Worm (Caenorhabditis elegans) whole organism, L4 larva: Measurements from ENCODE around the gene T03G6.7.

Source experiments
- F10B5.3 ChIP-seq: sonication (generic microtip); optimal IDR thresholded peaks from 2 replicates; lab custom pipeline; 2016; ENCODE audit warnings: mild to moderate bottlenecking, missing genetic modification characterization, missing compliant biosample characterization
- T26A8.4 ChIP-seq: fragments of 200-800 bp; sonication (Bioruptor generic); IDR thresholded peaks from 2 replicates; pipeline ENCODE4 v1.3.6; 2022; ENCODE audit warnings: missing genetic modification characterization, missing compliant biosample characterization
- Y5F2A.4 ChIP-seq: fragments of 200-800 bp; sonication (Bioruptor generic); optimal IDR thresholded peaks from 2 replicates; lab custom pipeline; 2018; ENCODE audit warnings: mild to moderate bottlenecking, missing genetic modification characterization, missing compliant biosample characterization
- Y75B8A.6 ChIP-seq: fragments of 200-800 bp; sonication (Bioruptor generic); IDR thresholded peaks from 2 replicates; pipeline ENCODE4 v1.3.6; 2022; ENCODE audit warnings: missing genetic modification reagents, missing genetic modification characterization, missing compliant biosample characterization
- ZK546.5 ChIP-seq, 2 experiments: sonication (generic microtip); optimal IDR thresholded peaks; 2 replicates each; lab custom pipeline; 2017; ENCODE audit warnings: missing biosample characterization in 2 of 2, missing genetic modification characterization in 2 of 2
- aha-1 ChIP-seq: fragments of 150-350 bp; peaks from one replicate; lab custom pipeline; 2014; ENCODE audit warnings: missing biosample characterization, missing genetic modification characterization
- arid-1 ChIP-seq: fragments of 200-800 bp; sonication (Bioruptor generic); conservative IDR thresholded peaks from 2 replicates; pipeline ENCODE4 v1.3.6; 2022; ENCODE audit warnings: missing genetic modification reagents, missing genetic modification characterization, missing compliant biosample characterization
- ceh-28 ChIP-seq: fragments of 150-350 bp; optimal IDR thresholded peaks from 2 replicates; lab custom pipeline; 2014; ENCODE audit warnings: missing biosample characterization, missing genetic modification reagents, missing genetic modification characterization
- ceh-44 ChIP-seq: fragments of 200-800 bp; sonication (Bioruptor generic); IDR thresholded peaks from 2 replicates; pipeline ENCODE4 v1.3.6; 2022; ENCODE audit warnings: missing genetic modification reagents, missing genetic modification characterization, missing compliant biosample characterization
- daf-12 ChIP-seq: fragments of 150-350 bp; optimal IDR thresholded peaks from 2 replicates; lab custom pipeline; 2014; ENCODE audit warnings: missing biosample characterization, missing genetic modification reagents, missing genetic modification characterization
- daf-16 ChIP-seq, 3 experiments: sonication (generic microtip); optimal IDR thresholded peaks; 2 replicates each; lab custom pipeline; 2016 to 2017; ENCODE audit warnings: missing genetic modification characterization in 3 of 3, missing genetic modification reagents in 3 of 3, mild to moderate bottlenecking in 2 of 3, missing compliant biosample characterization in 2 of 3, missing biosample characterization in 1 of 3, moderate library complexity in 1 of 3
- dmd-6 ChIP-seq: fragments of 200-800 bp; sonication (Bioruptor generic); IDR thresholded peaks from 2 replicates; pipeline ENCODE4 v1.3.6; 2022; ENCODE audit warnings: missing genetic modification reagents, missing genetic modification characterization, missing compliant biosample characterization
- dve-1 ChIP-seq: sonication (generic microtip); optimal IDR thresholded peaks from 2 replicates; lab custom pipeline; 2017; ENCODE audit warnings: antibody characterized with exemption, mild to moderate bottlenecking, missing genetic modification characterization, missing compliant biosample characterization; ENCODE audit not compliant: insufficient read depth
- egl-27 ChIP-seq: sonication (generic microtip); optimal IDR thresholded peaks from 3 replicates; lab custom pipeline; 2017; ENCODE audit warnings: missing biosample characterization, missing genetic modification reagents, missing genetic modification characterization
- fos-1 ChIP-seq: fragments of 150-350 bp; optimal IDR thresholded peaks from 2 replicates; lab custom pipeline; 2014; ENCODE audit warnings: missing biosample characterization, missing genetic modification characterization
- gei-8 ChIP-seq: fragments of 200-800 bp; sonication (Bioruptor generic); optimal IDR thresholded peaks from 2 replicates; lab custom pipeline; 2018; ENCODE audit warnings: mild to moderate bottlenecking, missing genetic modification characterization, missing compliant biosample characterization
- hif-1 ChIP-seq, 2 experiments: sonication (generic microtip); optimal IDR thresholded peaks; 2 replicates each; lab custom pipeline; 2016 to 2017; ENCODE audit warnings: missing compliant biosample characterization in 2 of 2, missing genetic modification characterization in 2 of 2, missing genetic modification reagents in 2 of 2, missing genotype in 2 of 2, mild to moderate bottlenecking in 1 of 2
- hlh-11 ChIP-seq: fragments of 200-800 bp; sonication (Bioruptor generic); optimal IDR thresholded peaks from 2 replicates; lab custom pipeline; 2018; ENCODE audit warnings: mild to moderate bottlenecking, missing genetic modification characterization, missing compliant biosample characterization
- hlh-30 ChIP-seq: sonication (generic microtip); optimal IDR thresholded peaks from 2 replicates; lab custom pipeline; 2017; ENCODE audit warnings: antibody characterized with exemption, mild to moderate bottlenecking, missing genetic modification characterization, missing compliant biosample characterization; ENCODE audit not compliant: insufficient read depth
- hmg-1.1 ChIP-seq: fragments of 200-800 bp; sonication (Bioruptor generic); IDR thresholded peaks from 2 replicates; pipeline ENCODE4 v1.3.6; 2022; ENCODE audit warnings: missing genetic modification reagents, missing genetic modification characterization, missing compliant biosample characterization
- lin-1 ChIP-seq: fragments of 200-800 bp; sonication (Bioruptor generic); IDR thresholded peaks from 2 replicates; pipeline ENCODE4 v1.3.6; 2022; ENCODE audit warnings: missing genetic modification reagents, missing genetic modification characterization, missing compliant biosample characterization
- lin-13 ChIP-seq: fragments of 150-350 bp; optimal IDR thresholded peaks from 2 replicates; lab custom pipeline; 2014; ENCODE audit warnings: missing biosample characterization, missing genetic modification reagents, missing genetic modification characterization
- madf-9 ChIP-seq: fragments of 200-800 bp; sonication (Bioruptor generic); conservative IDR thresholded peaks from 2 replicates; pipeline ENCODE4 v1.3.6; 2022; ENCODE audit warnings: missing genetic modification reagents, missing genetic modification characterization, missing compliant biosample characterization
- mdl-1 ChIP-seq, 2 experiments: fragments of 150-350 bp in 1 of 2; sonication (generic microtip) in 1 of 2; optimal IDR thresholded peaks; 2 replicates each; lab custom pipeline; 2014 to 2017; ENCODE audit warnings: missing biosample characterization in 2 of 2, missing genetic modification characterization in 2 of 2
- mdt-29 ChIP-seq: fragments of 200-800 bp; sonication (Bioruptor generic); IDR thresholded peaks from 2 replicates; pipeline ENCODE4 v1.3.6; 2022; ENCODE audit warnings: missing genetic modification reagents, missing genetic modification characterization, missing compliant biosample characterization
- mep-1 ChIP-seq: fragments of 150-350 bp; sonication (generic microtip); optimal IDR thresholded peaks from 3 replicates; lab custom pipeline; 2014; ENCODE audit warnings: missing biosample characterization, missing genetic modification characterization
- mes-2 ChIP-seq: sonication (generic microtip); optimal IDR thresholded peaks from 2 replicates; lab custom pipeline; 2016; ENCODE audit warnings: missing genotype, mild to moderate bottlenecking, missing genetic modification characterization, missing compliant biosample characterization; ENCODE audit not compliant: poor library complexity, severe bottlenecking
- mxl-3 ChIP-seq: fragments of 200-800 bp; sonication (Bioruptor generic); optimal IDR thresholded peaks from 2 replicates; lab custom pipeline; 2018; ENCODE audit warnings: mild to moderate bottlenecking, missing genetic modification characterization, missing compliant biosample characterization
- nhr-102 ChIP-seq: sonication (generic microtip); optimal IDR thresholded peaks from 2 replicates; lab custom pipeline; 2016; ENCODE audit warnings: mild to moderate bottlenecking, missing genetic modification characterization, moderate library complexity, missing compliant biosample characterization
- nhr-28 ChIP-seq: fragments of 150-350 bp; optimal IDR thresholded peaks from 2 replicates; lab custom pipeline; 2014; ENCODE audit warnings: missing biosample characterization, missing genetic modification characterization
- nhr-6 ChIP-seq: fragments of 150-350 bp; optimal IDR thresholded peaks from 2 replicates; lab custom pipeline; 2014; ENCODE audit warnings: missing biosample characterization, missing genetic modification characterization
- nhr-77 ChIP-seq: fragments of 150-350 bp; optimal IDR thresholded peaks from 2 replicates; lab custom pipeline; 2014; ENCODE audit warnings: missing biosample characterization, missing genetic modification characterization
- php-3 ChIP-seq: fragments of 200-800 bp; sonication (Bioruptor generic); IDR thresholded peaks from 2 replicates; pipeline ENCODE4 v1.3.6; 2022; ENCODE audit warnings: missing genetic modification reagents, missing genetic modification characterization, missing compliant biosample characterization
- pqm-1 ChIP-seq: sonication (generic microtip); optimal IDR thresholded peaks from 2 replicates; lab custom pipeline; 2017; ENCODE audit warnings: missing biosample characterization, missing genetic modification characterization
- sdz-12 ChIP-seq: fragments of 200-800 bp; sonication (Bioruptor generic); optimal IDR thresholded peaks from 2 replicates; lab custom pipeline; 2018; ENCODE audit warnings: mild to moderate bottlenecking, missing genetic modification characterization, missing compliant biosample characterization
- skn-1 ChIP-seq: fragments of 150-350 bp; optimal IDR thresholded peaks from 2 replicates; lab custom pipeline; 2014; ENCODE audit warnings: missing biosample characterization, missing genetic modification characterization
- snpc-4 ChIP-seq: fragments of 150-350 bp; optimal IDR thresholded peaks from 2 replicates; lab custom pipeline; 2014; ENCODE audit warnings: missing biosample characterization, missing genetic modification characterization
- tag-97 ChIP-seq: fragments of 200-800 bp; sonication (Bioruptor generic); IDR thresholded peaks from 2 replicates; pipeline ENCODE4 v1.3.6; 2022; ENCODE audit warnings: missing genetic modification characterization, missing compliant biosample characterization
- tra-1 ChIP-seq: fragments of 200-800 bp; sonication (Bioruptor generic); IDR thresholded peaks from 2 replicates; pipeline ENCODE4 v1.3.6; 2022; ENCODE audit warnings: missing genetic modification reagents, missing genetic modification characterization, missing compliant biosample characterization
- unc-62 ChIP-seq, 3 experiments: fragments of 150-350 bp in 1 of 3; sonication (generic microtip); optimal IDR thresholded peaks in 2 of 3; peaks in 1 of 3; 1 replicate in 1 of 3; 2 replicates in 2 of 3; lab custom pipeline; 2014 to 2017; ENCODE audit warnings: missing biosample characterization in 3 of 3, missing genetic modification characterization in 3 of 3, missing genetic modification reagents in 3 of 3, missing genotype in 1 of 3
- vab-7 ChIP-seq: fragments of 200-800 bp; sonication (Bioruptor generic); IDR thresholded peaks from 2 replicates; pipeline ENCODE4 v1.3.6; 2022; ENCODE audit warnings: missing genetic modification reagents, missing genetic modification characterization, missing compliant biosample characterization
- zip-11 ChIP-seq: fragments of 200-800 bp; sonication (Bioruptor generic); IDR thresholded peaks from 2 replicates; pipeline ENCODE4 v1.3.6; 2022; ENCODE audit warnings: missing genetic modification characterization, missing compliant biosample characterization
- ztf-7 ChIP-seq: fragments of 150-350 bp; optimal IDR thresholded peaks from 2 replicates; lab custom pipeline; 2014; ENCODE audit warnings: missing biosample characterization, missing genetic modification characterization

The T03G6.7 gene

DNA sequence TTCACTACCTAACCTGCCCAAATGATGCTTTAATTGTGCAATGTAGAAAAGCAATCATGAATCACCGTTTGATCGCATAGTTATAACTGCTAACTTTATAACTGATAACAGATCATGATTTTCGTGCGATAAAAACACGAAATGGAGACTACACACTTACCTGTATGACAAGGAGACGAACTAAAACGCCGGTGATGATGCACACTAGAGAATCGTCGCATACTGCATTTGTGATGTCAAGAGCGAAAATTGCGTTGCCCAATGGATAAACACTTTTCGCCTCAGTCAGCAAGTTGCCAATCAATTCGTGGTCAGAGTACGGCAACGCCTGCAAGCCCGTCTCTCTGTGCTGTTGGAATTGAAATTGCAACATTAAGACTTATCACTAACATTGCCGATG is 24.8 kb upstream of the T03G6.7 start (continued):
- no peak for TF ChIP-seq F10B5.3
- TF ChIP-seq lin-1 (GFP tag; lab: Robert Waterston, UW) = 0 out of 2 replicates have a peak, but pooled peaks have one; percentile 33
- peak; percentile 90 for TF ChIP-seq tra-1
- peak; percentile 94 for TF ChIP-seq pqm-1 (tag; lab: Kevin White, UChicago)
- TF ChIP-seq mdt-29 = peak; percentile 68; the same call in 1 of the 2 replicates
- TF ChIP-seq hlh-30 (tag; lab: Kevin White, UChicago) = peak; percentile 26
- peak; percentile 86 for TF ChIP-seq aha-1 (tag; lab: Kevin White, UChicago)
- TF ChIP-seq nhr-6 (tag; lab: Kevin White, UChicago) = no peak
- TF ChIP-seq snpc-4 = no peak
- peak; percentile 87 for TF ChIP-seq nhr-77

DNA sequence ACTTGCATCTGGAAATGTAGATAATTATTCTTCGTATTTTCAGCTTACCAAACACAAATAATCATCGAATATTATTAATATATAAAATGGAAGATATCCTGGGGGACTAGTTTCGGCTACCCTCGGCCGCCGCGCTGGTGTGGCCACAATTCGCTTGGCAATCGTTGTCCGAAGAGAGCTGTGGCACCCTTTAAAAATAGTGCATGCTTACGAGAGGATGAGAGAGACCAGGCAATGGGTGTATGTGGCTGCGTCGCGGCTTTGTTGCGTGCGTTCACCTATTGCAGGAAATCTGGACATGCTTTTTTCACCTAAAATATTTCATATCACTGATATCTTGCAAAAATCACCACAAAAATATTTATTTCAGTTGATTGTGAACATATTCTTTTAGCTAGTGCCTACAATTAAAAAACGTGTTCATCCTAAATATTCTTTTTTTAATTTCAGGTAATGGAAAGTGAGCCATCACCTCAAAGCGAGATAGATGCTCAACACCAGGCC is 21.1 kb upstream of the T03G6.7 start, which contains the start of the genes ccd-5 and F52H2.1:
Gene ccd-5, minus strand, starts transcription at position 8 of the 504 bp plus-strand sequence.
Gene F52H2.1, plus strand, starts transcription at position 454 of the 504 bp plus-strand sequence.
- peak; percentile 75 for TF ChIP-seq mes-2 (tag; lab: Kevin White, UChicago)
- TF ChIP-seq tag-97 (GFP tag; lab: Robert Waterston, UW) = no peak
- TF ChIP-seq unc-62 (GFP tag; optimal IDR thresholded peaks at IDR 0.05 in 1 of 2; lab: Kevin White, UChicago) = peak in 1 of 2 experiments; percentile 59
- TF ChIP-seq unc-62 (tag; optimal IDR thresholded peaks at IDR 0.05; lab: Kevin White, UChicago) = no peak
- no peak for TF ChIP-seq lin-13 (GFP tag; lab: Kevin White, UChicago)
- TF ChIP-seq gei-8 (GFP tag; lab: Kevin White, UChicago) = no peak
- peak; percentile 42; the same call in 1 of the 2 replicates for TF ChIP-seq hmg-1.1 (GFP tag; lab: Robert Waterston, UW)
- no peak for TF ChIP-seq fos-1 (tag; lab: Kevin White, UChicago)
- no peak for TF ChIP-seq egl-27 (tag; lab: Kevin White, UChicago)
- TF ChIP-seq T26A8.4 (GFP tag; lab: Robert Waterston, UW) = no peak
- no peak for TF ChIP-seq zip-11 (GFP tag; lab: Robert Waterston, UW)
- TF ChIP-seq ZK546.5 (tag; optimal IDR thresholded peaks at IDR 0.05; lab: Kevin White, UChicago) = no peak
- no peak for TF ChIP-seq madf-9 (GFP tag; lab: Robert Waterston, UW)
- no peak for TF ChIP-seq daf-12 (tag; lab: Kevin White, UChicago)
- peak in 1 of 2 experiments; percentile 4 for TF ChIP-seq hif-1 (tag; optimal IDR thresholded peaks at IDR 0.05; lab: Kevin White, UChicago)
- no peak for TF ChIP-seq Y5F2A.4
- TF ChIP-seq ceh-28 = no peak
- TF ChIP-seq ceh-44 (GFP tag; lab: Robert Waterston, UW) = no peak

DNA sequence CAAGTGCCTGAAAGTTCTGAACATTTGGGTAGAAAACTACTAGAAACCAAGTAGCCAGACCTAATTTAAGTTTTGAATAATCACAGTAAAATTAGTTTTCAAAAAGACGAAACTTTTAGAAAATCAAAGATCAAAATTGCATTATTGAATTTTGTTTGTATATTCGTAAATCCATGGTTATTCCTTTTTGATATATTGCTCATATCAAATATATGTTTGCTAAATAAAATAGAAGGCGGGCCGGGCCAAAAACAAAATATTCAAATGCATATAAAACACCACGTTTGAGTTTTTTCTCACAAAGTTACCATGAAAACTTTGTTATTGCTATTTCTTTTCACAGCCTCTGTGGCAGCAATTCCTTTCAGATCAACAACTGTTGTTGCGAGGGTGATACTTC is 16.4 kb upstream of the T03G6.7 start, which contains the start of gene ttr-42:
Gene ttr-42, plus strand, starts transcription at position 301 of the 400 bp plus-strand sequence.
- TF ChIP-seq arid-1 (no peak), nhr-6 (tag; lab: Kevin White, UChicago) (no peak), skn-1 (tag; lab: Kevin White, UChicago) (no peak), Y5F2A.4 (no peak), mep-1 (no peak)
- TF ChIP-seq, all 104 proteins: peak for 0

DNA sequence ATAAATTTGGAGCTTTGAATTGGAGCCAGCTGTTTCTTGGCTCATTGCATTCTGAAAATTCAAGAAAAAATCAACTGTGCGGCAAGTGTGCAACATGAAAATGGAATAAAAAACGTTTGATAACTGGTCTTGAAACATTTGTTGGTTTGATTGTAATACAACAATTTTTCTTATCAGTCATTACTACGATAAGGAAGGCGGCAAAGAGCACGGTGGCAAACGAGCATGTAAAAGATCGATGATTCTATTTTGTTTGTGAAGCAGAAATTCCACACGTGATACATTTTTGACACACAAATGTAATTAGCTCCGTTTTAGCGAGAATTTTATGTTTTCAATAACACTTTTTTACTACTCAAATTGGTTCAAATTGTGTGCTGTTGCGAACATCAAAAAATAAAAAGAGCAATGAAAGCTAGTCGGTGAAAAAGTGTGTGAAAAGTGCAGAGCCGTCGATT is 13.3 kb upstream of the T03G6.7 start, which contains the start of gene H01M10.1:
Gene H01M10.1, minus strand, starts transcription at position 51 of the 458 bp plus-strand sequence.
- TF ChIP-seq nhr-102 (tag; lab: Kevin White, UChicago) = peak; percentile 34
- TF ChIP-seq vab-7 = no peak
- peak; percentile 82 for TF ChIP-seq nhr-28 (tag; lab: Kevin White, UChicago)
- peak; percentile 75 for TF ChIP-seq pqm-1 (tag; lab: Kevin White, UChicago)
- no peak for TF ChIP-seq ztf-7 (tag; lab: Kevin White, UChicago)
- no peak for TF ChIP-seq sdz-12
- peak; percentile 14 for TF ChIP-seq mxl-3
- peak; percentile 61 for TF ChIP-seq dmd-6 (GFP tag; lab: Robert Waterston, UW)
- peak; percentile 83 for TF ChIP-seq php-3
- peak in 1 of 2 experiments; percentile 4 for TF ChIP-seq mdl-1 (tag; optimal IDR thresholded peaks at IDR 0.05; lab: Kevin White, UChicago)
- TF ChIP-seq hlh-11 (tag; lab: Kevin White, UChicago) = peak; percentile 78
- TF ChIP-seq nhr-77 = peak; percentile 73
- peak; percentile 77 for TF ChIP-seq dve-1
- TF ChIP-seq daf-16 (GFP tag; optimal IDR thresholded peaks at IDR 0.05; lab: Kevin White, UChicago) = no peak
- peak; percentile 96 for TF ChIP-seq daf-16 (tag; optimal IDR thresholded peaks at IDR 0.05; lab: Kevin White, UChicago)
- peak; percentile 29 for TF ChIP-seq mep-1
- TF ChIP-seq mes-2 (tag; lab: Kevin White, UChicago) = peak; percentile 40
- TF ChIP-seq hlh-30 (tag; lab: Kevin White, UChicago) = peak; percentile 52
- TF ChIP-seq Y75B8A.6 (GFP tag; lab: Robert Waterston, UW) = no peak
